Fruit fly (Drosophila melanogaster) whole organism, embryonic: ENCODE results near the gene Ntf-2r.

Experiments used
- Ada2b ChIP-seq: fragments of 200-800 bp; sonication (Bioruptor generic); IDR thresholded peaks from 2 replicates; pipeline ENCODE4 v1.3.6; 2022; ENCODE audit warnings: missing biosample characterization, missing genetic modification characterization
- BEAF-32 ChIP-seq: fragments of 200-800 bp; sonication (Bioruptor generic); optimal IDR thresholded peaks from 3 replicates; lab custom pipeline; 2017; ENCODE audit warnings: missing biosample characterization, missing genetic modification characterization, mild to moderate bottlenecking, moderate library complexity, missing genetic modification reagents
- CG10267 ChIP-seq: fragments of 200-800 bp; sonication (Bioruptor generic); optimal IDR thresholded peaks from 2 replicates; lab custom pipeline; 2018; ENCODE audit warnings: missing biosample characterization, mild to moderate bottlenecking, missing genetic modification characterization, moderate library complexity
- CG10959 ChIP-seq: fragments of 200-800 bp; sonication (Bioruptor generic); IDR thresholded peaks from 2 replicates; pipeline ENCODE4 v1.3.6; 2022; ENCODE audit warnings: missing biosample characterization, missing genetic modification characterization
- CG11093 ChIP-seq: fragments of 200-800 bp; sonication (Bioruptor generic); IDR thresholded peaks from 3 replicates; pipeline ENCODE4 v1.3.6; 2022; ENCODE audit warnings: missing biosample characterization, missing genetic modification characterization
- CG11560 ChIP-seq: fragments of 200-800 bp; sonication (Bioruptor generic); IDR thresholded peaks from 3 replicates; pipeline ENCODE4 v1.3.6; 2022; ENCODE audit warnings: missing biosample characterization, missing genetic modification characterization
- CG12219 ChIP-seq: fragments of 200-800 bp; sonication (Bioruptor generic); optimal IDR thresholded peaks from 3 replicates; lab custom pipeline; 2018; ENCODE audit warnings: missing biosample characterization, mild to moderate bottlenecking, missing genetic modification characterization
- CG16815 ChIP-seq: fragments of 200-800 bp; sonication (Bioruptor generic); optimal IDR thresholded peaks from 3 replicates; lab custom pipeline; 2017; ENCODE audit warnings: missing biosample characterization, mild to moderate bottlenecking, missing genetic modification characterization
- CG17186 ChIP-seq: fragments of 200-800 bp; sonication (Bioruptor generic); optimal IDR thresholded peaks from 3 replicates; lab custom pipeline; 2017; ENCODE audit warnings: missing biosample characterization, missing genetic modification reagents, missing genetic modification characterization
- CG17568 ChIP-seq: fragments of 200-800 bp; sonication (Bioruptor generic); optimal IDR thresholded peaks from 2 replicates; lab custom pipeline; 2018; ENCODE audit warnings: missing biosample characterization, mild to moderate bottlenecking, missing genetic modification characterization, moderate library complexity
- CG2889 ChIP-seq: fragments of 200-800 bp; sonication (Bioruptor generic); IDR thresholded peaks from 3 replicates; pipeline ENCODE4 v1.3.6; 2022; ENCODE audit warnings: missing biosample characterization, missing genetic modification characterization
- CG31441 ChIP-seq: fragments of 200-800 bp; sonication (Bioruptor generic); IDR thresholded peaks from 2 replicates; pipeline ENCODE4 v1.3.6; 2022; ENCODE audit warnings: missing biosample characterization, missing genetic modification characterization
- CG32772 ChIP-seq: fragments of 200-800 bp; sonication (Bioruptor generic); IDR thresholded peaks from 2 replicates; pipeline ENCODE4 v1.3.6; 2022; ENCODE audit warnings: missing biosample characterization, missing genetic modification characterization
- CG33557 ChIP-seq: fragments of 200-800 bp; sonication (Bioruptor generic); optimal IDR thresholded peaks from 2 replicates; lab custom pipeline; 2019; ENCODE audit warnings: missing biosample characterization, mild to moderate bottlenecking, missing genetic modification characterization, moderate library complexity
- CG34376 ChIP-seq: fragments of 200-800 bp; sonication (Bioruptor generic); optimal IDR thresholded peaks from 2 replicates; lab custom pipeline; 2018; ENCODE audit warnings: missing biosample characterization, mild to moderate bottlenecking, missing genetic modification characterization
- CG4404 ChIP-seq: fragments of 200-800 bp; sonication (Bioruptor generic); IDR thresholded peaks from 2 replicates; pipeline ENCODE4 v1.3.6; 2022; ENCODE audit warnings: missing biosample characterization, missing genetic modification characterization
- CG4424 ChIP-seq: fragments of 200-800 bp; sonication (Bioruptor generic); optimal IDR thresholded peaks from 3 replicates; lab custom pipeline; 2016; ENCODE audit warnings: missing biosample characterization, missing genetic modification characterization
- CG9727 ChIP-seq: fragments of 200-800 bp; sonication (Bioruptor generic); optimal IDR thresholded peaks from 3 replicates; lab custom pipeline; 2017; ENCODE audit warnings: missing biosample characterization, mild to moderate bottlenecking, missing genetic modification characterization
- Chrac-16 ChIP-seq: fragments of 200-800 bp; sonication (Bioruptor generic); optimal IDR thresholded peaks from 3 replicates; lab custom pipeline; 2016; ENCODE audit warnings: missing biosample characterization, missing genetic modification characterization
- Eip74EF ChIP-seq, 2 experiments: fragments of 200-800 bp in 1 of 2; fragments of >200 bp in 1 of 2; sonication (Bioruptor generic) in 1 of 2; optimal IDR thresholded peaks; 2 replicates each; lab custom pipeline; 2017 to 2019; ENCODE audit warnings: missing biosample characterization in 2 of 2, missing genetic modification characterization in 2 of 2, mild to moderate bottlenecking in 1 of 2, moderate library complexity in 1 of 2
- H2.0 ChIP-seq: fragments of 200-800 bp; sonication (Bioruptor generic); IDR thresholded peaks from 2 replicates; pipeline ENCODE4 v1.3.6; 2022; ENCODE audit warnings: missing biosample characterization, missing genetic modification characterization
- Hr39 ChIP-seq: fragments of >200 bp; optimal IDR thresholded peaks from 2 replicates; lab custom pipeline; 2017
- Hsf ChIP-seq: fragments of 200-800 bp; sonication (Bioruptor generic); optimal IDR thresholded peaks from 3 replicates; lab custom pipeline; 2016; ENCODE audit warnings: missing biosample characterization, missing genetic modification characterization
- Jarid2 ChIP-seq: fragments of 200-800 bp; sonication (Bioruptor generic); optimal IDR thresholded peaks from 3 replicates; lab custom pipeline; 2017; ENCODE audit warnings: mild to moderate bottlenecking, missing biosample characterization, missing genetic modification reagents, missing genetic modification characterization
- Kr ChIP-seq: fragments of 200-800 bp; sonication (Bioruptor generic); optimal IDR thresholded peaks from 2 replicates; lab custom pipeline; 2017; ENCODE audit warnings: missing biosample characterization, mild to moderate bottlenecking, missing genetic modification characterization
- Nf-YB ChIP-seq: fragments of 200-800 bp; sonication (Bioruptor generic); optimal IDR thresholded peaks from 3 replicates; lab custom pipeline; 2019; ENCODE audit warnings: missing biosample characterization, mild to moderate bottlenecking, missing genetic modification characterization, moderate library complexity
- Optix ChIP-seq: fragments of 200-800 bp; sonication (Bioruptor generic); IDR thresholded peaks from 3 replicates; pipeline ENCODE4 v1.3.6; 2022; ENCODE audit warnings: missing biosample characterization, missing genetic modification characterization
- Rfx ChIP-seq: fragments of 200-800 bp; sonication (Bioruptor generic); IDR thresholded peaks from 2 replicates; pipeline ENCODE4 v1.3.6; 2022; ENCODE audit warnings: missing biosample characterization, missing genetic modification characterization
- Rx ChIP-seq: fragments of 200-800 bp; sonication (Bioruptor generic); IDR thresholded peaks from 2 replicates; pipeline ENCODE4 v1.3.6; 2022; ENCODE audit warnings: missing biosample characterization, missing genetic modification characterization
- YL-1 ChIP-seq: fragments of 200-800 bp; sonication (Bioruptor generic); optimal IDR thresholded peaks from 3 replicates; lab custom pipeline; 2017; ENCODE audit warnings: missing biosample characterization, mild to moderate bottlenecking, missing genetic modification characterization
- chinmo ChIP-seq: fragments of 200-800 bp; sonication (Bioruptor generic); IDR thresholded peaks from 4 replicates; pipeline ENCODE4 v1.3.6; 2022; ENCODE audit warnings: missing biosample characterization, missing genetic modification characterization; ENCODE audit not compliant: partially characterized antibody
- disco-r ChIP-seq: fragments of 200-800 bp; sonication (Bioruptor generic); optimal IDR thresholded peaks from 2 replicates; lab custom pipeline; 2016; ENCODE audit warnings: missing biosample characterization, missing genetic modification characterization
- dpn ChIP-seq, 2 experiments: fragments of 200-800 bp; sonication (Bioruptor generic); optimal IDR thresholded peaks; 3 replicates each; lab custom pipeline; 2016; ENCODE audit warnings: missing biosample characterization in 2 of 2, missing genetic modification characterization in 2 of 2
- eve ChIP-seq, 2 experiments: fragments of >200 bp; optimal IDR thresholded peaks; 2 replicates each; lab custom pipeline; 2017; ENCODE audit warnings: missing biosample characterization in 2 of 2, missing genetic modification characterization in 2 of 2
- gcm ChIP-seq: fragments of 200-800 bp; sonication (Bioruptor generic); optimal IDR thresholded peaks from 2 replicates; lab custom pipeline; 2019; ENCODE audit warnings: missing biosample characterization, mild to moderate bottlenecking, missing genetic modification characterization, moderate library complexity
- gsb-n ChIP-seq: fragments of 200-800 bp; sonication (Bioruptor generic); optimal IDR thresholded peaks from 3 replicates; lab custom pipeline; 2018; ENCODE audit warnings: missing biosample characterization, mild to moderate bottlenecking, missing genetic modification characterization
- ind ChIP-seq: fragments of 200-800 bp; sonication (Bioruptor generic); optimal IDR thresholded peaks from 3 replicates; lab custom pipeline; 2016; ENCODE audit warnings: missing biosample characterization, missing genetic modification characterization
- kni ChIP-seq: fragments of 200-800 bp; sonication (Bioruptor generic); optimal IDR thresholded peaks from 3 replicates; lab custom pipeline; 2017; ENCODE audit warnings: mild to moderate bottlenecking, missing biosample characterization, missing genetic modification reagents, missing genetic modification characterization
- pzg ChIP-seq: fragments of 200-800 bp; sonication (Bioruptor generic); optimal IDR thresholded peaks from 3 replicates; lab custom pipeline; 2018; ENCODE audit warnings: missing biosample characterization, mild to moderate bottlenecking, missing genetic modification characterization, moderate library complexity
- rib ChIP-seq: fragments of 200-800 bp; sonication (Bioruptor generic); IDR thresholded peaks from 2 replicates; pipeline ENCODE4 v1.3.6; 2022; ENCODE audit warnings: missing biosample characterization, missing genetic modification characterization
- sc ChIP-seq, 3 experiments: fragments of >200 bp in 2 of 3; fragments of 200-800 bp in 1 of 3; sonication (Bioruptor generic) in 1 of 3; optimal IDR thresholded peaks; 2 replicates in 2 of 3; 3 replicates in 1 of 3; lab custom pipeline; 2017; ENCODE audit warnings: mild to moderate bottlenecking in 1 of 3, missing biosample characterization in 1 of 3, missing genetic modification characterization in 1 of 3, missing genetic modification reagents in 1 of 3
- scrt ChIP-seq: fragments of 200-800 bp; sonication (Bioruptor generic); optimal IDR thresholded peaks from 2 replicates; lab custom pipeline; 2018; ENCODE audit warnings: missing biosample characterization, mild to moderate bottlenecking, missing genetic modification characterization, moderate library complexity
- sd ChIP-seq: fragments of 200-800 bp; sonication (Bioruptor generic); optimal IDR thresholded peaks from 3 replicates; lab custom pipeline; 2018; ENCODE audit warnings: missing biosample characterization, mild to moderate bottlenecking, missing genetic modification characterization, moderate library complexity
- sob ChIP-seq: fragments of 200-800 bp; sonication (Bioruptor generic); IDR thresholded peaks from 2 replicates; pipeline ENCODE4 v1.3.6; 2022; ENCODE audit warnings: missing biosample characterization, missing genetic modification characterization
- stwl ChIP-seq: fragments of 200-800 bp; sonication (Bioruptor generic); optimal IDR thresholded peaks from 3 replicates; lab custom pipeline; 2018; ENCODE audit warnings: missing biosample characterization, mild to moderate bottlenecking, missing genetic modification characterization, moderate library complexity
- unc-4 ChIP-seq: fragments of 200-800 bp; sonication (Bioruptor generic); IDR thresholded peaks from 2 replicates; pipeline ENCODE4 v1.3.6; 2022; ENCODE audit warnings: missing biosample characterization, missing genetic modification characterization; ENCODE audit not compliant: partially characterized antibody
- vfl ChIP-seq: fragments of 200-800 bp; sonication (Bioruptor generic); optimal IDR thresholded peaks from 2 replicates; lab custom pipeline; 2016; ENCODE audit warnings: missing biosample characterization, missing genetic modification characterization
- wor ChIP-seq: fragments of 200-800 bp; sonication (Bioruptor generic); IDR thresholded peaks from 2 replicates; pipeline ENCODE4 v1.3.6; 2022; ENCODE audit warnings: missing biosample characterization, missing genetic modification characterization
- z ChIP-seq: fragments of 200-800 bp; sonication (Bioruptor generic); IDR thresholded peaks from 3 replicates; pipeline ENCODE4 v1.3.6; 2022; ENCODE audit warnings: missing biosample characterization, missing genetic modification characterization

Ntf-2r gene

dm6 chr2L:18484382-18485050, 30.1 kb downstream of the Ntf-2r start, which contains the start of gene CG10283 (continued):
- TF ChIP-seq BEAF-32 (GFP tag; lab: Kevin White, UChicago) (peak; percentile 40), pzg (peak; percentile 36), CG32772 (GFP tag; lab: Robert Waterston, UW) (peak; percentile 33; the same call in 1 of the 2 replicates), scrt (GFP tag; lab: Kevin White, UChicago) (no peak), CG4424 (GFP tag; lab: Kevin White, UChicago) (peak; percentile 42), YL-1 (GFP tag; lab: Kevin White, UChicago) (no peak), Eip74EF (GFP tag; optimal IDR thresholded peaks at IDR 0.05; lab: Kevin White, UChicago) (peak in 1 of 2 experiments; percentile 5), CG10267 (peak; percentile 71), CG31441 (GFP tag; lab: Robert Waterston, UW) (peak; percentile 39; the same call in 1 of the 2 replicates), kni (GFP tag; lab: Kevin White, UChicago) (peak; percentile 9), CG9727 (GFP tag; lab: Kevin White, UChicago) (peak; percentile 57), CG12219 (no peak), stwl (tag; lab: Kevin White, UChicago) (peak; percentile 61), gcm (GFP tag; lab: Kevin White, UChicago) (peak; percentile 14), chinmo (GFP tag; lab: Robert Waterston, UW) (peak; percentile 89; the same call in 2 of the 4 replicates), CG11560 (tag; lab: Robert Waterston, UW) (no peak), Nf-YB (GFP tag; lab: Kevin White, UChicago) (peak; percentile 26), CG2889 (no peak), unc-4 (GFP tag; lab: Robert Waterston, UW) (0 out of 2 replicates have a peak, but pooled peaks have one; percentile 12), dpn (GFP tag; optimal IDR thresholded peaks at IDR 0.05; lab: Kevin White, UChicago) (peak in 1 of 2 experiments; percentile 20), vfl (GFP tag; lab: Kevin White, UChicago) (peak; percentile 20), gsb-n (tag; lab: Kevin White, UChicago) (no peak), eve (GFP tag; optimal IDR thresholded peaks at IDR 0.05; lab: Kevin White, UChicago) (no peak), CG34376 (GFP tag; lab: Kevin White, UChicago) (no peak), CG17568 (GFP tag; lab: Kevin White, UChicago) (no peak), Jarid2 (GFP tag; lab: Kevin White, UChicago) (peak; percentile 91), CG10959 (no peak), Optix (GFP tag; lab: Robert Waterston, UW) (no peak), sob (GFP tag; lab: Robert Waterston, UW) (peak; percentile 43; the same call in 1 of the 2 replicates), rib (GFP tag; lab: Robert Waterston, UW) (no peak), Hr39 (lab: Kevin White, UChicago) (no peak), Rfx (GFP tag; lab: Robert Waterston, UW) (peak; percentile 58; the same call in 1 of the 2 replicates), disco-r (GFP tag; lab: Kevin White, UChicago) (no peak), Rx (no peak), CG11093 (GFP tag; lab: Robert Waterston, UW) (no peak), H2.0 (GFP tag; lab: Robert Waterston, UW) (no peak), wor (GFP tag; lab: Robert Waterston, UW) (no peak), Chrac-16 (peak; percentile 29), sc (optimal IDR thresholded peaks at IDR 0.05; lab: Kevin White, UChicago) (no peak), sc (GFP tag; optimal IDR thresholded peaks at IDR 0.05; lab: Kevin White, UChicago) (no peak), CG16815 (GFP tag; lab: Kevin White, UChicago) (peak; percentile 37), sd (tag; lab: Kevin White, UChicago) (peak; percentile 27), ind (peak; percentile 32), CG33557 (GFP tag; lab: Kevin White, UChicago) (no peak), z (GFP tag; lab: Robert Waterston, UW) (peak; percentile 75; the same call in 2 of the 3 replicates), Hsf (GFP tag; lab: Kevin White, UChicago) (no peak), CG4404 (GFP tag; lab: Robert Waterston, UW) (no peak), CG17186 (GFP tag; lab: Kevin White, UChicago) (peak; percentile 98), Kr (no peak), Ada2b (GFP tag; lab: Robert Waterston, UW) (0 out of 2 replicates have a peak, but pooled peaks have one; percentile 10)
